Worm (Caenorhabditis elegans) whole organism, L4/young adult: ENCODE results near the gene dpl-1.

Source experiments
- W03F9.2 ChIP-seq: fragments of 150-350 bp; optimal IDR thresholded peaks from 2 replicates; lab custom pipeline; 2014; ENCODE audit warnings: missing biosample characterization, missing genetic modification characterization
- dao-5 ChIP-seq: sonication (generic microtip); optimal IDR thresholded peaks from 2 replicates; lab custom pipeline; 2016; ENCODE audit warnings: missing genotype, missing genetic modification characterization, moderate library complexity, missing compliant biosample characterization
- him-1 ChIP-seq: sonication (generic microtip); optimal IDR thresholded peaks from 2 replicates; lab custom pipeline; 2016; ENCODE audit warnings: missing genotype, missing genetic modification reagents, missing genetic modification characterization, missing compliant biosample characterization

- no peak for TF ChIP-seq him-1 (tag; lab: Kevin White, UChicago)
- no peak for TF ChIP-seq W03F9.2 (tag; lab: Kevin White, UChicago)
- no peak for TF ChIP-seq dao-5 (tag; lab: Kevin White, UChicago)
These were observed 11.7 kb upstream of the dpl-1 start, which contains the start of gene oac-54 for ce11 chrII:9158029-9158428.
